Worm (Caenorhabditis elegans) whole organism, L1 larva: ENCODE data around the gene che-7.

Experiments
- C04F5.9 ChIP-seq: sonication (generic microtip); optimal IDR thresholded peaks from 2 replicates; lab custom pipeline; 2016; ENCODE audit warnings: missing genetic modification characterization, missing compliant biosample characterization
- efl-3 ChIP-seq: fragments of 200-800 bp; sonication (Bioruptor generic); optimal IDR thresholded peaks from 2 replicates; lab custom pipeline; 2018; ENCODE audit warnings: mild to moderate bottlenecking, missing genetic modification characterization, missing compliant biosample characterization
- mep-1 ChIP-seq: fragments of 150-350 bp; optimal IDR thresholded peaks from 2 replicates; lab custom pipeline; 2014; ENCODE audit warnings: missing biosample characterization, missing genetic modification characterization
- nhr-12 ChIP-seq: sonication (generic microtip); optimal IDR thresholded peaks from 2 replicates; lab custom pipeline; 2017; ENCODE audit warnings: missing biosample characterization, missing genetic modification characterization
- nhr-47 ChIP-seq: sonication (generic microtip); optimal IDR thresholded peaks from 2 replicates; lab custom pipeline; 2016; ENCODE audit warnings: mild to moderate bottlenecking, missing genetic modification characterization, moderate library complexity, missing compliant biosample characterization
- rnt-1 ChIP-seq: sonication (generic microtip); optimal IDR thresholded peaks from 2 replicates; lab custom pipeline; 2016; ENCODE audit warnings: mild to moderate bottlenecking, missing genetic modification characterization, moderate library complexity, missing compliant biosample characterization
- snpc-4 ChIP-seq: fragments of 150-350 bp; optimal IDR thresholded peaks from 2 replicates; lab custom pipeline; 2014; ENCODE audit warnings: missing biosample characterization, missing genetic modification characterization

ce11 chrV:8016928-8017327, 47.9 kb upstream of the che-7 start, which contains the start of gene sptl-2:
- TF ChIP-seq efl-3 (GFP tag; lab: Kevin White, UChicago) = no peak
- no peak for TF ChIP-seq C04F5.9 (tag; lab: Kevin White, UChicago)
- no peak for TF ChIP-seq nhr-12 (tag; lab: Kevin White, UChicago)
- no peak for TF ChIP-seq snpc-4 (tag; lab: Kevin White, UChicago)
- no peak for TF ChIP-seq mep-1 (tag; lab: Kevin White, UChicago)
- no peak for TF ChIP-seq nhr-47
- no peak for TF ChIP-seq rnt-1 (tag; lab: Kevin White, UChicago)
